Worm (Caenorhabditis elegans): ENCODE measurements around the gene Y81G3A.4.
"Not testable (repeated sequence)": the region's sequence is repeated elsewhere in the genome, so short reads cannot be mapped to it uniquely, and the experiment has no call there.

The Y81G3A.4 gene

ce11 chrII:13080607-13081006 is 10.6 kb upstream of the Y81G3A.4 start, which contains the start of gene Y81G3A.2:
Gene Y81G3A.2, plus strand, starts transcription at chrII:13080907.
- not testable (repeated sequence) for TF ChIP-seq syd-9, odd-2, eyg-1 (tag; optimal IDR thresholded peaks at IDR 0.05)

DNA sequence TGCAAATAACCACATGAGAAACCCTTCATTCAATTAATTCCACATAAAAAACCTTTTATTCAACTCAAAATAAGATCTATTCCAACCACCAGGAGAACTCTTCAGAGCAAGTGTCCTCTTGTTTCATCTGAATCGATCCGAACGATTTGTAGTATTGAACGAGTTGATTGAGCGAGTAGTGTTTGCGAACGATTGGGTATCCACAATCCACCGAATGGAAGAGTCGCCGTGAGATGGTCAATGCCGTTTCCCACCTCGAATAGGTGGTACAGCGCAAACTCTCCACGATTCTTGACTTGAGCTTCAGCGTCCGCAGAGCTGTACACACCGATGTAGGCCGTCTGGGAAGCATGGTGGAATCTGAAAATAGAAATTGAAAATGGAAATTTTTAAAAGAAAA is 8.8 kb upstream of the Y81G3A.4 start, which contains the start of gene Y81G3A.6:
Y81G3A.6 (minus strand) TSS at position 101 of the 400 bp plus-strand sequence.
- TF ChIP-seq lin-11, ref-2, sox-4 (tag; optimal IDR thresholded peaks at IDR 0.05): not testable (repeated sequence)

DNA sequence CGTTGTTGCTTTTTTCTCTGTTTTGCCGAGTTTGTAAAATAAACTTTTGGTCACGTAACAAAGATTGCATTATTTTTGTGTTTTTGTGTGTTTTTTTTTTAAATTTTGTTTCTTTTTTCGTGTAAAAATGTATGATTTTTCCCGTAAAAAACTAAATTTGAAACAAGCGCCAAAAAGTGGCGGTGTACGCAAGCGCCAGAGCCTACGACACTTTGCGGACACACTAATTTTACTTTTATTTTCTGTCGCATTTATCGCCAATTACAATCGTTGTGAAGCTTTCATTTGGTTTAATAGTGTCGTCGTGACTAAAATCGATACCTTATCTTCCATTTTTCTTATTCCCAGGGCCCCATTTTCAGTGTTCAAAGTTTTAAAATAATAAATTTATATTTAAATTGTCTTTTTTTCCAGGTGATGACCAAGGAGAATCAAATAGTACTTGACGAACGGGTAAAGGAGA is 7.4 kb upstream of the Y81G3A.4 start, which contains the start of the genes Y81G3A.1 and gcn-2:
Y81G3A.1 (minus strand) TSS at position 175 of the 463 bp plus-strand sequence.
gcn-2 (plus strand) TSS at position 413 of the 463 bp plus-strand sequence.
- TF ChIP-seq elt-2 (tag; optimal IDR thresholded peaks at IDR 0.05) = no peak
- no peak for TF ChIP-seq sox-2 (GFP tag; IDR thresholded peaks at IDR 0.05)
- no peak for TF ChIP-seq pag-3 (tag; optimal IDR thresholded peaks at IDR 0.05; ENCODE audit: borderline replicate concordance)
- TF ChIP-seq rnt-1 (tag; optimal IDR thresholded peaks at IDR 0.05) = no peak
- TF ChIP-seq pat-9 (tag; optimal IDR thresholded peaks at IDR 0.05) = no peak
- no peak for TF ChIP-seq ets-4 (tag; optimal IDR thresholded peaks at IDR 0.05)
- TF ChIP-seq tbx-2 (tag; optimal IDR thresholded peaks at IDR 0.05) = no peak
- peak; percentile 17 for TF ChIP-seq nfya-1 (tag; optimal IDR thresholded peaks at IDR 0.05)
- no peak for TF ChIP-seq ceh-6 (GFP tag; optimal IDR thresholded peaks at IDR 0.05)
- peak; percentile 13 for TF ChIP-seq unc-42 (tag; optimal IDR thresholded peaks at IDR 0.05)

ce11 chrII:13085951-13086350 is 5.3 kb upstream of the Y81G3A.4 start:
- TF ChIP-seq unc-42 (tag; optimal IDR thresholded peaks at IDR 0.05) (no peak), syd-9 (tag; optimal IDR thresholded peaks at IDR 0.05) (no peak), lim-6 (tag; optimal IDR thresholded peaks at IDR 0.05) (no peak), mec-3 (tag; optimal IDR thresholded peaks at IDR 0.05; ENCODE audit: borderline replicate concordance) (no peak), K09A11.1 (tag; optimal IDR thresholded peaks at IDR 0.05; ENCODE audit: insufficient read depth) (no peak), unc-86 (tag; optimal IDR thresholded peaks at IDR 0.05) (no peak), hlh-15 (tag; optimal IDR thresholded peaks at IDR 0.05) (no peak), eyg-1 (tag; optimal IDR thresholded peaks at IDR 0.05) (no peak), unc-55 (GFP tag; optimal IDR thresholded peaks at IDR 0.05) (no peak), ahr-1 (tag; optimal IDR thresholded peaks at IDR 0.05) (no peak), ceh-6 (GFP tag; optimal IDR thresholded peaks at IDR 0.05) (no peak)

- TF ChIP-seq eyg-1 (tag; optimal IDR thresholded peaks at IDR 0.05) (no peak), sdc-2 (tag; optimal IDR thresholded peaks at IDR 0.05) (no peak), nhr-232 (tag; optimal IDR thresholded peaks at IDR 0.05) (no peak), ceh-22 (tag; optimal IDR thresholded peaks at IDR 0.05) (no peak), ttx-3 (tag; optimal IDR thresholded peaks at IDR 0.05) (no peak), syd-9 (tag; optimal IDR thresholded peaks at IDR 0.05) (no peak), hlh-8 (tag; optimal IDR thresholded peaks at IDR 0.05) (no peak), ztf-16 (tag; optimal IDR thresholded peaks at IDR 0.05) (no peak), hlh-30 (tag; optimal IDR thresholded peaks at IDR 0.05; ENCODE audit: insufficient read depth) (no peak), pqm-1 (tag; optimal IDR thresholded peaks at IDR 0.05) (no peak), che-1 (tag; optimal IDR thresholded peaks at IDR 0.05) (no peak), odd-2 (tag; optimal IDR thresholded peaks at IDR 0.05) (no peak), pros-1 (tag; optimal IDR thresholded peaks at IDR 0.05) (no peak), dve-1 (tag; optimal IDR thresholded peaks at IDR 0.05) (no peak)
Measured at ce11 chrII:13091857-13092256, 634 bp downstream of the Y81G3A.4 start.
